Fruit fly (Drosophila melanogaster) whole organism, embryonic: ENCODE results near the gene CG7239.
A peak's percentile ranks its signal among the peaks of the same experiment; 100 is the strongest.

Source experiments
- CG10321 ChIP-seq: fragments of 200-800 bp; sonication (Bioruptor generic); IDR thresholded peaks from 2 replicates; pipeline ENCODE4 v1.3.6; 2022; ENCODE audit warnings: missing biosample characterization, missing genetic modification characterization
- CG11560 ChIP-seq: fragments of 200-800 bp; sonication (Bioruptor generic); IDR thresholded peaks from 3 replicates; pipeline ENCODE4 v1.3.6; 2022; ENCODE audit warnings: missing biosample characterization, missing genetic modification characterization
- CG12071 ChIP-seq: fragments of 200-800 bp; sonication (Bioruptor generic); optimal IDR thresholded peaks from 3 replicates; lab custom pipeline; 2018; ENCODE audit warnings: missing biosample characterization, mild to moderate bottlenecking, missing genetic modification characterization
- CG12104 ChIP-seq: fragments of 200-800 bp; sonication (Bioruptor generic); optimal IDR thresholded peaks from 3 replicates; lab custom pipeline; 2016; ENCODE audit warnings: missing biosample characterization, missing genetic modification characterization
- CG12219 ChIP-seq: fragments of 200-800 bp; sonication (Bioruptor generic); optimal IDR thresholded peaks from 3 replicates; lab custom pipeline; 2018; ENCODE audit warnings: missing biosample characterization, mild to moderate bottlenecking, missing genetic modification characterization
- CG14441 ChIP-seq: fragments of 200-800 bp; sonication (Bioruptor generic); IDR thresholded peaks from 2 replicates; pipeline ENCODE4 v1.3.6; 2022; ENCODE audit warnings: missing biosample characterization, missing genetic modification characterization
- CG17328 ChIP-seq: fragments of 200-800 bp; sonication (Bioruptor generic); IDR thresholded peaks from 2 replicates; pipeline ENCODE4 v1.3.6; 2022; ENCODE audit warnings: missing biosample characterization, missing genetic modification characterization
- CG17385 ChIP-seq: fragments of 200-800 bp; sonication (Bioruptor generic); optimal IDR thresholded peaks from 3 replicates; lab custom pipeline; 2018; ENCODE audit warnings: missing biosample characterization, mild to moderate bottlenecking, missing genetic modification characterization
- CG18476 ChIP-seq: fragments of 200-800 bp; sonication (Bioruptor generic); optimal IDR thresholded peaks from 2 replicates; lab custom pipeline; 2016; ENCODE audit warnings: missing biosample characterization, mild to moderate bottlenecking, missing genetic modification characterization
- CG18599 ChIP-seq: fragments of 200-800 bp; sonication (Bioruptor generic); optimal IDR thresholded peaks from 3 replicates; lab custom pipeline; 2017; ENCODE audit warnings: missing biosample characterization, missing genetic modification characterization, mild to moderate bottlenecking, moderate library complexity, missing genetic modification reagents
- CG18764 ChIP-seq: fragments of 200-800 bp; sonication (Bioruptor generic); optimal IDR thresholded peaks from 3 replicates; lab custom pipeline; 2016; ENCODE audit warnings: missing biosample characterization, missing genetic modification characterization
- CG2129 ChIP-seq: fragments of 200-800 bp; sonication (Bioruptor generic); IDR thresholded peaks from 2 replicates; pipeline ENCODE4 v1.3.6; 2022; ENCODE audit warnings: missing biosample characterization, missing genetic modification characterization; ENCODE audit not compliant: partially characterized antibody
- CG3838 ChIP-seq: fragments of 200-800 bp; sonication (Bioruptor generic); optimal IDR thresholded peaks from 3 replicates; lab custom pipeline; 2016; ENCODE audit warnings: missing biosample characterization, missing genetic modification characterization
- CG5180 ChIP-seq: fragments of 200-800 bp; sonication (Bioruptor generic); optimal IDR thresholded peaks from 3 replicates; lab custom pipeline; 2017; ENCODE audit warnings: missing biosample characterization, missing genetic modification characterization, mild to moderate bottlenecking, moderate library complexity, missing genetic modification reagents
- CG7745 ChIP-seq: fragments of 200-800 bp; sonication (Bioruptor generic); optimal IDR thresholded peaks from 2 replicates; lab custom pipeline; 2018; ENCODE audit warnings: missing biosample characterization, mild to moderate bottlenecking, missing genetic modification characterization, moderate library complexity
- CG8281 ChIP-seq: fragments of 200-800 bp; sonication (Bioruptor generic); optimal IDR thresholded peaks from 2 replicates; lab custom pipeline; 2018; ENCODE audit warnings: missing biosample characterization, mild to moderate bottlenecking, missing genetic modification characterization, moderate library complexity
- CG8478 ChIP-seq: fragments of >200 bp; optimal IDR thresholded peaks from 2 replicates; lab custom pipeline; 2018
- Eip74EF ChIP-seq, 2 experiments: fragments of 200-800 bp in 1 of 2; fragments of >200 bp in 1 of 2; sonication (Bioruptor generic) in 1 of 2; optimal IDR thresholded peaks; 2 replicates each; lab custom pipeline; 2017 to 2019; ENCODE audit warnings: missing biosample characterization in 2 of 2, missing genetic modification characterization in 2 of 2, mild to moderate bottlenecking in 1 of 2, moderate library complexity in 1 of 2
- Ets65A ChIP-seq: fragments of 200-800 bp; sonication (Bioruptor generic); peaks from one replicate; lab custom pipeline; 2016; ENCODE audit warnings: missing biosample characterization, missing genetic modification characterization
- H15 ChIP-seq: fragments of 200-800 bp; sonication (Bioruptor generic); IDR thresholded peaks from 3 replicates; pipeline ENCODE4 v1.3.6; 2022; ENCODE audit warnings: missing biosample characterization, missing genetic modification characterization
- HLHmδ ChIP-seq: fragments of 200-800 bp; sonication (Bioruptor generic); optimal IDR thresholded peaks from 2 replicates; lab custom pipeline; 2018; ENCODE audit warnings: missing biosample characterization, mild to moderate bottlenecking, missing genetic modification characterization, moderate library complexity
- Hr39 ChIP-seq: fragments of >200 bp; optimal IDR thresholded peaks from 2 replicates; lab custom pipeline; 2017
- Lim3 ChIP-seq: fragments of 200-800 bp; sonication (Bioruptor generic); IDR thresholded peaks from 2 replicates; pipeline ENCODE4 v1.3.6; 2022; ENCODE audit warnings: missing biosample characterization, missing genetic modification characterization
- Mad ChIP-seq: fragments of 200-800 bp; sonication (Bioruptor generic); optimal IDR thresholded peaks from 2 replicates; lab custom pipeline; 2016; ENCODE audit warnings: missing biosample characterization, missing genetic modification characterization
- Mes4 ChIP-seq: fragments of 200-800 bp; sonication (Bioruptor generic); optimal IDR thresholded peaks from 2 replicates; lab custom pipeline; 2016; ENCODE audit warnings: missing biosample characterization, missing genetic modification characterization
- Nf-YC ChIP-seq: fragments of 200-800 bp; optimal IDR thresholded peaks from 3 replicates; lab custom pipeline; 2019; ENCODE audit warnings: missing biosample characterization, mild to moderate bottlenecking, missing genetic modification characterization, moderate library complexity
- Ptx1 ChIP-seq: fragments of 200-800 bp; sonication (Bioruptor generic); IDR thresholded peaks from 2 replicates; pipeline ENCODE4 v1.3.6; 2022; ENCODE audit warnings: missing biosample characterization, missing genetic modification characterization
- Sox102F ChIP-seq: fragments of 200-800 bp; sonication (Bioruptor generic); optimal IDR thresholded peaks from 2 replicates; lab custom pipeline; 2018; ENCODE audit warnings: missing biosample characterization, mild to moderate bottlenecking, missing genetic modification characterization, moderate library complexity
- Stat92E ChIP-seq, 3 experiments: fragments of >200 bp in 2 of 3; fragments of 200-800 bp in 1 of 3; sonication (Bioruptor generic) in 1 of 3; optimal IDR thresholded peaks; 2 replicates each; lab custom pipeline; 2017 to 2019; ENCODE audit warnings: missing biosample characterization in 3 of 3, missing genetic modification characterization in 3 of 3, mild to moderate bottlenecking in 1 of 3, moderate library complexity in 1 of 3
- YL-1 ChIP-seq: fragments of 200-800 bp; sonication (Bioruptor generic); optimal IDR thresholded peaks from 3 replicates; lab custom pipeline; 2017; ENCODE audit warnings: missing biosample characterization, mild to moderate bottlenecking, missing genetic modification characterization
- bcd ChIP-seq: fragments of 200-800 bp; sonication (Bioruptor generic); optimal IDR thresholded peaks from 2 replicates; lab custom pipeline; 2017; ENCODE audit warnings: missing biosample characterization, mild to moderate bottlenecking, missing genetic modification characterization
- cad ChIP-seq: fragments of >200 bp; optimal IDR thresholded peaks from 2 replicates; lab custom pipeline; 2017; ENCODE audit warnings: missing biosample characterization, missing genetic modification characterization
- ci ChIP-seq: fragments of 200-800 bp; sonication (Bioruptor generic); IDR thresholded peaks from 3 replicates; pipeline ENCODE4 v1.3.6; 2022; ENCODE audit warnings: missing biosample characterization, missing genetic modification characterization
- dimm ChIP-seq: fragments of 200-800 bp; sonication (Bioruptor generic); IDR thresholded peaks from 2 replicates; pipeline ENCODE4 v1.3.6; 2022; ENCODE audit warnings: missing biosample characterization, missing genetic modification characterization
- disco-r ChIP-seq: fragments of 200-800 bp; sonication (Bioruptor generic); optimal IDR thresholded peaks from 2 replicates; lab custom pipeline; 2016; ENCODE audit warnings: missing biosample characterization, missing genetic modification characterization
- dmrt11E ChIP-seq: fragments of 200-800 bp; sonication (Bioruptor generic); optimal IDR thresholded peaks from 3 replicates; lab custom pipeline; 2018; ENCODE audit warnings: missing biosample characterization, mild to moderate bottlenecking, missing genetic modification characterization, moderate library complexity
- emc ChIP-seq: fragments of 200-800 bp; sonication (Bioruptor generic); optimal IDR thresholded peaks from 2 replicates; lab custom pipeline; 2016; ENCODE audit warnings: missing biosample characterization, missing genetic modification characterization
- en ChIP-seq: fragments of 200-800 bp; sonication (Bioruptor generic); optimal IDR thresholded peaks from 2 replicates; lab custom pipeline; 2016; ENCODE audit warnings: missing biosample characterization, missing genetic modification characterization
- gsb ChIP-seq: fragments of 200-800 bp; sonication (Bioruptor generic); IDR thresholded peaks from 2 replicates; pipeline ENCODE4 v1.3.6; 2022; ENCODE audit warnings: missing biosample characterization, missing genetic modification characterization
- gt ChIP-seq: fragments of 200-800 bp; sonication (Bioruptor generic); IDR thresholded peaks from 2 replicates; pipeline ENCODE4 v1.3.6; 2022; ENCODE audit warnings: missing biosample characterization, missing genetic modification characterization
- h ChIP-seq: fragments of >200 bp; optimal IDR thresholded peaks from 2 replicates; lab custom pipeline; 2017
- hth ChIP-seq: fragments of >200 bp; optimal IDR thresholded peaks from 2 replicates; lab custom pipeline; 2017; ENCODE audit warnings: inconsistent platforms
- inv ChIP-seq: fragments of 200-800 bp; sonication (Bioruptor generic); IDR thresholded peaks from 2 replicates; pipeline ENCODE4 v1.3.6; 2022; ENCODE audit warnings: missing biosample characterization, missing genetic modification characterization; ENCODE audit not compliant: partially characterized antibody
- kni ChIP-seq: fragments of 200-800 bp; sonication (Bioruptor generic); optimal IDR thresholded peaks from 3 replicates; lab custom pipeline; 2017; ENCODE audit warnings: mild to moderate bottlenecking, missing biosample characterization, missing genetic modification reagents, missing genetic modification characterization
- lbe ChIP-seq: fragments of 200-800 bp; sonication (Bioruptor generic); optimal IDR thresholded peaks from 2 replicates; lab custom pipeline; 2016; ENCODE audit warnings: missing biosample characterization, mild to moderate bottlenecking, missing genetic modification characterization
- nau ChIP-seq: fragments of 200-800 bp; sonication (Bioruptor generic); optimal IDR thresholded peaks from 3 replicates; lab custom pipeline; 2017; ENCODE audit warnings: missing biosample characterization, mild to moderate bottlenecking, missing genetic modification characterization, missing genetic modification reagents
- nerfin-2 ChIP-seq: fragments of 200-800 bp; sonication (Bioruptor generic); IDR thresholded peaks from 2 replicates; pipeline ENCODE4 v1.3.6; 2022; ENCODE audit warnings: missing biosample characterization, missing genetic modification characterization; ENCODE audit not compliant: partially characterized antibody
- pita ChIP-seq: fragments of 200-800 bp; sonication (Bioruptor generic); optimal IDR thresholded peaks from 2 replicates; lab custom pipeline; 2017; ENCODE audit warnings: missing biosample characterization, mild to moderate bottlenecking, missing genetic modification characterization
- unpg ChIP-seq: fragments of 200-800 bp; sonication (Bioruptor generic); optimal IDR thresholded peaks from 3 replicates; lab custom pipeline; 2018; ENCODE audit warnings: missing biosample characterization, mild to moderate bottlenecking, missing genetic modification characterization, moderate library complexity
- wek ChIP-seq: fragments of 200-800 bp; sonication (Bioruptor generic); optimal IDR thresholded peaks from 3 replicates; lab custom pipeline; 2018; ENCODE audit warnings: missing biosample characterization, mild to moderate bottlenecking, missing genetic modification characterization, moderate library complexity
- zfh1 ChIP-seq: fragments of 200-800 bp; sonication (Bioruptor generic); IDR thresholded peaks from 3 replicates; pipeline ENCODE4 v1.3.6; 2022; ENCODE audit warnings: missing biosample characterization, missing genetic modification characterization

Gene CG7239

DNA sequence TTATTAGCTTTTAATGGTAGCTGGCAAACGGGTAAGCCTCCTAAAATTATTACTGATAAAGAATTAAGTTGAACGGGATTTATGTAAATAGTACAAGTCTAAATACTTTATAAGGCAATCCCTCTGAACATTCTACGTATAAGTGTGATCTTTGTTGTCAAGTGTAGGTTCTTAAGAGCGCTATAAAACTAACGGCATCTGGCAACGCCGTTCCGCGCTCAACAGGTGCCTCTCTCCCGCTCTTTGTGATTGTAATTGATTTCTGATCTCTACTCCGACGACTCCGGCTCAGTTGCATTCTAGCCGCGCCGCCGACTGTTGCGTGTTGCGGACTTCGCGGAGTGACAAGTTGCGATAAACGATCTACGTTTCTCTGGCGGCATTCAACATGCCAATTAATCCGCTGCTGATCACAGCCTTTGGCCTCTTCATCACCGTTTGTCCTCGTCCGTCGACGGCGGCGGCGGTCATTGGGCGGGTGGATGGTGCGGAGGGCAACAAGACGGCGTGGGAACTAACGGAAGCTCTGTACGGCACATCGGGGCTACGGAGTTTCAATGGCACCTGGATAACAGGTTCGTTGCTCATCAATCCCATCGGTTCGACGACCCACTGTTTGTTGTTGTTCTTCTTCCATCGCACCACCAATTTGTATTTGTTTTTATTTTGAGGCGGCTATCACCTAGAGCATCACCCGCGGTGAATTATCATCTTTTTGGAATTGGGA is 3.2 kb downstream of the CG7239 start, which contains the start of gene CG11034 (continued):
- no peak for TF ChIP-seq Nf-YC
- no peak for TF ChIP-seq Hr39 (lab: Kevin White, UChicago)
- no peak for TF ChIP-seq Lim3 (GFP tag; lab: Robert Waterston, UW)
- TF ChIP-seq Mad (GFP tag; lab: Kevin White, UChicago), result no peak
- TF ChIP-seq CG12219, result no peak
- no peak for TF ChIP-seq CG8478 (lab: Kevin White, UChicago)
- peak; percentile 6 for TF ChIP-seq CG17385 (GFP tag; lab: Kevin White, UChicago)
- TF ChIP-seq Mes4 (GFP tag; lab: Kevin White, UChicago), result no peak
- TF ChIP-seq bcd (GFP tag; lab: Kevin White, UChicago), result no peak
- TF ChIP-seq h (lab: Kevin White, UChicago), result no peak
- no peak for TF ChIP-seq hth (lab: Kevin White, UChicago)
- TF ChIP-seq dmrt11E (tag; lab: Kevin White, UChicago), result no peak
- TF ChIP-seq Eip74EF (GFP tag; optimal IDR thresholded peaks at IDR 0.05; lab: Kevin White, UChicago), result no peak
- TF ChIP-seq CG2129, result no peak
- no peak for TF ChIP-seq Stat92E (GFP tag; optimal IDR thresholded peaks at IDR 0.05; lab: Kevin White, UChicago)
- TF ChIP-seq gsb (GFP tag; lab: Robert Waterston, UW), result no peak
- TF ChIP-seq nerfin-2 (GFP tag; lab: Robert Waterston, UW), result no peak
- TF ChIP-seq inv (GFP tag; lab: Robert Waterston, UW), result no peak
- TF ChIP-seq wek (GFP tag; lab: Kevin White, UChicago), result no peak
- no peak for TF ChIP-seq Ets65A (GFP tag; lab: Kevin White, UChicago)
- no peak for TF ChIP-seq CG12071 (GFP tag; lab: Kevin White, UChicago)
- no peak for TF ChIP-seq CG8281 (tag; lab: Kevin White, UChicago)
- TF ChIP-seq CG18764 (GFP tag; lab: Kevin White, UChicago), result no peak
- peak; percentile 7 for TF ChIP-seq en (GFP tag; lab: Kevin White, UChicago)
- TF ChIP-seq CG18476 (GFP tag; lab: Kevin White, UChicago), result no peak
- no peak for TF ChIP-seq pita (GFP tag; lab: Kevin White, UChicago)
- TF ChIP-seq CG10321 (GFP tag; lab: Robert Waterston, UW), result no peak
- peak; percentile 40 for TF ChIP-seq CG5180 (GFP tag; lab: Kevin White, UChicago)
- no peak for TF ChIP-seq H15
- TF ChIP-seq dimm, result no peak
- TF ChIP-seq ci (GFP tag; lab: Robert Waterston, UW), result peak; percentile 39; the same call in 2 of the 3 replicates
- TF ChIP-seq Sox102F (GFP tag; lab: Kevin White, UChicago), result no peak
- no peak for TF ChIP-seq emc (GFP tag; lab: Kevin White, UChicago)
- peak; percentile 71 for TF ChIP-seq HLHmδ
- no peak for TF ChIP-seq CG17328
- TF ChIP-seq nau (GFP tag; lab: Kevin White, UChicago), result no peak
- TF ChIP-seq CG7745 (tag; lab: Kevin White, UChicago), result no peak
- TF ChIP-seq CG12104 (GFP tag; lab: Kevin White, UChicago), result no peak
- TF ChIP-seq zfh1 (GFP tag; lab: Robert Waterston, UW), result no peak
- peak; percentile 21; the same call in 1 of the 2 replicates for TF ChIP-seq Ptx1 (GFP tag; lab: Robert Waterston, UW)
- TF ChIP-seq cad (GFP tag; lab: Kevin White, UChicago), result no peak
- no peak for TF ChIP-seq CG14441 (GFP tag; lab: Robert Waterston, UW)
- no peak for TF ChIP-seq YL-1 (GFP tag; lab: Kevin White, UChicago)
- no peak for TF ChIP-seq unpg (GFP tag; lab: Kevin White, UChicago)
- TF ChIP-seq CG11560 (tag; lab: Robert Waterston, UW), result no peak
- TF ChIP-seq disco-r (GFP tag; lab: Kevin White, UChicago), result no peak
- no peak for TF ChIP-seq lbe (GFP tag; lab: Kevin White, UChicago)
- no peak for TF ChIP-seq gt (GFP tag; lab: Robert Waterston, UW)
- no peak for TF ChIP-seq kni (GFP tag; lab: Kevin White, UChicago)
- no peak for TF ChIP-seq CG3838 (GFP tag; lab: Kevin White, UChicago)
- no peak for TF ChIP-seq CG18599
